Worm (Caenorhabditis elegans) whole organism, L2 larva: ENCODE measurements around the gene F26D2.14.

Source experiments
- C34F6.9 ChIP-seq: fragments of 150-350 bp; optimal IDR thresholded peaks from 2 replicates; lab custom pipeline; 2014; ENCODE audit warnings: missing biosample characterization, missing genetic modification characterization
- F13H6.1 ChIP-seq: sonication (generic microtip); optimal IDR thresholded peaks from 2 replicates; lab custom pipeline; 2016; ENCODE audit warnings: missing genetic modification characterization, missing compliant biosample characterization
- Y55F3AM.14 ChIP-seq: fragments of 200-800 bp; sonication (Bioruptor generic); optimal IDR thresholded peaks from 2 replicates; lab custom pipeline; 2018; ENCODE audit warnings: mild to moderate bottlenecking, missing genetic modification characterization, missing compliant biosample characterization
- ZK546.5 ChIP-seq: sonication (generic microtip); optimal IDR thresholded peaks from 2 replicates; lab custom pipeline; 2017; ENCODE audit warnings: missing biosample characterization, missing genetic modification characterization
- alr-1 ChIP-seq: fragments of 150-350 bp; optimal IDR thresholded peaks from 2 replicates; lab custom pipeline; 2014; ENCODE audit warnings: missing biosample characterization, missing genetic modification characterization
- blmp-1 ChIP-seq: sonication (generic microtip); optimal IDR thresholded peaks from 2 replicates; lab custom pipeline; 2017; ENCODE audit warnings: missing genetic modification characterization, mild to moderate bottlenecking, missing compliant biosample characterization, antibody characterized with exemption, moderate library complexity; ENCODE audit not compliant: insufficient read depth
- crh-2 ChIP-seq: sonication (generic microtip); optimal IDR thresholded peaks from 2 replicates; lab custom pipeline; 2017; ENCODE audit warnings: missing biosample characterization, missing genetic modification characterization
- egl-27 ChIP-seq: sonication (generic microtip); optimal IDR thresholded peaks from 3 replicates; lab custom pipeline; 2017; ENCODE audit warnings: missing biosample characterization, missing genetic modification reagents, missing genetic modification characterization
- elt-3 ChIP-seq: sonication (generic microtip); optimal IDR thresholded peaks from 2 replicates; lab custom pipeline; 2017; ENCODE audit warnings: missing biosample characterization, missing genetic modification characterization
- fos-1 ChIP-seq: fragments of 150-350 bp; optimal IDR thresholded peaks from 2 replicates; lab custom pipeline; 2014; ENCODE audit warnings: missing biosample characterization, missing genetic modification characterization
- gmeb-1 ChIP-seq: fragments of 150-350 bp; optimal IDR thresholded peaks from 2 replicates; lab custom pipeline; 2014; ENCODE audit warnings: missing biosample characterization, missing genetic modification characterization
- lin-39 ChIP-seq: fragments of 150-350 bp; optimal IDR thresholded peaks from 2 replicates; lab custom pipeline; 2014; ENCODE audit warnings: missing biosample characterization, missing genetic modification reagents, missing genetic modification characterization
- lsy-2 ChIP-seq, 2 experiments: fragments of 150-350 bp in 1 of 2; sonication (generic microtip) in 1 of 2; optimal IDR thresholded peaks; 2 replicates each; lab custom pipeline; 2014 to 2017; ENCODE audit warnings: missing biosample characterization in 2 of 2, missing genetic modification characterization in 2 of 2
- mbf-1 ChIP-seq: sonication (generic microtip); optimal IDR thresholded peaks from 2 replicates; lab custom pipeline; 2017; ENCODE audit warnings: missing biosample characterization, missing genetic modification characterization
- mdl-1 ChIP-seq, 2 experiments: fragments of 150-350 bp in 1 of 2; sonication (generic microtip) in 1 of 2; optimal IDR thresholded peaks; 2 replicates each; lab custom pipeline; 2017; ENCODE audit warnings: missing biosample characterization in 2 of 2, missing genetic modification characterization in 2 of 2
- nhr-10 ChIP-seq: sonication (generic microtip); optimal IDR thresholded peaks from 2 replicates; lab custom pipeline; 2017; ENCODE audit warnings: missing biosample characterization, missing genetic modification characterization
- nhr-12 ChIP-seq: fragments of 150-350 bp; optimal IDR thresholded peaks from 2 replicates; lab custom pipeline; 2014; ENCODE audit warnings: missing biosample characterization, missing genetic modification characterization
- nhr-129 ChIP-seq: fragments of 150-350 bp; optimal IDR thresholded peaks from 2 replicates; lab custom pipeline; 2014; ENCODE audit warnings: missing biosample characterization, missing genetic modification characterization
- nhr-21 ChIP-seq: fragments of 150-350 bp; optimal IDR thresholded peaks from 2 replicates; lab custom pipeline; 2014; ENCODE audit warnings: missing biosample characterization, missing genetic modification characterization
- nhr-23 ChIP-seq: fragments of 150-350 bp; optimal IDR thresholded peaks from 2 replicates; lab custom pipeline; 2014; ENCODE audit warnings: missing biosample characterization, missing genetic modification reagents, missing genetic modification characterization
- nhr-237 ChIP-seq: fragments of 150-350 bp; optimal IDR thresholded peaks from 2 replicates; lab custom pipeline; 2014; ENCODE audit warnings: missing biosample characterization, missing genetic modification characterization
- nhr-6 ChIP-seq: fragments of 150-350 bp; optimal IDR thresholded peaks from 2 replicates; lab custom pipeline; 2014; ENCODE audit warnings: missing biosample characterization, missing genetic modification characterization
- nhr-77 ChIP-seq: fragments of 150-350 bp; optimal IDR thresholded peaks from 2 replicates; lab custom pipeline; 2014; ENCODE audit warnings: missing biosample characterization, missing genetic modification characterization
- peb-1 ChIP-seq: fragments of 150-350 bp; optimal IDR thresholded peaks from 2 replicates; lab custom pipeline; 2014; ENCODE audit warnings: missing biosample characterization, missing genetic modification characterization
- sem-4 ChIP-seq: fragments of 150-350 bp; optimal IDR thresholded peaks from 2 replicates; lab custom pipeline; 2014; ENCODE audit warnings: missing biosample characterization, missing genetic modification reagents, missing genetic modification characterization
- skn-1 ChIP-seq: sonication (generic microtip); optimal IDR thresholded peaks from 2 replicates; lab custom pipeline; 2017; ENCODE audit warnings: missing biosample characterization, missing genetic modification characterization
- sma-9 ChIP-seq, 2 experiments: fragments of 150-350 bp in 1 of 2; sonication (generic microtip) in 1 of 2; optimal IDR thresholded peaks; 2 replicates each; lab custom pipeline; 2014 to 2016; ENCODE audit warnings: missing genetic modification characterization in 2 of 2, mild to moderate bottlenecking in 1 of 2, missing biosample characterization in 1 of 2, missing compliant biosample characterization in 1 of 2, missing genetic modification reagents in 1 of 2, moderate library complexity in 1 of 2
- snpc-4 ChIP-seq: fragments of 150-350 bp; optimal IDR thresholded peaks from 2 replicates; lab custom pipeline; 2014; ENCODE audit warnings: missing biosample characterization, missing genetic modification characterization
- ztf-1 ChIP-seq: fragments of 200-800 bp; sonication (Bioruptor generic); conservative IDR thresholded peaks from 2 replicates; pipeline ENCODE4 v1.3.6; 2022; ENCODE audit warnings: missing genetic modification characterization, missing compliant biosample characterization
- ztf-11 ChIP-seq: sonication (generic microtip); optimal IDR thresholded peaks from 2 replicates; lab custom pipeline; 2017; ENCODE audit warnings: missing biosample characterization, missing genetic modification characterization

Gene F26D2.14

ce11 chrV:16460866-16461265, 25.2 kb downstream of the F26D2.14 start, which contains the start of gene srh-142:
Gene srh-142 (minus strand): TSS chrV:16460966.
- TF ChIP-seq nhr-237 (tag; lab: Kevin White, UChicago) (no peak), skn-1 (tag; lab: Kevin White, UChicago) (no peak), egl-27 (no peak), gmeb-1 (tag; lab: Kevin White, UChicago) (no peak), blmp-1 (tag; lab: Kevin White, UChicago) (no peak), fos-1 (tag; lab: Kevin White, UChicago) (no peak), alr-1 (no peak)
- TF ChIP-seq, all 48 proteins: peak for 0

ce11 chrV:16467840-16468239, 32.2 kb downstream of the F26D2.14 start, which contains the start of gene sru-44:
Gene sru-44 (minus strand): TSS chrV:16467940.
- TF ChIP-seq ZK546.5 (no peak), Y55F3AM.14 (GFP tag; lab: Kevin White, UChicago) (no peak), nhr-10 (tag; lab: Kevin White, UChicago) (no peak), alr-1 (no peak), nhr-21 (no peak), C34F6.9 (no peak), nhr-77 (tag; lab: Kevin White, UChicago) (no peak), nhr-129 (tag; lab: Kevin White, UChicago) (no peak)

ce11 chrV:16470916-16471315, 35.3 kb downstream of the F26D2.14 start, which contains the start of gene srh-138:
Gene srh-138 (minus strand): TSS chrV:16471016.
- no peak for TF ChIP-seq mdl-1 (tag; optimal IDR thresholded peaks at IDR 0.05; lab: Kevin White, UChicago)
- TF ChIP-seq snpc-4 (tag; lab: Kevin White, UChicago) = no peak
- no peak for TF ChIP-seq crh-2
- TF ChIP-seq ztf-1 (GFP tag; lab: Robert Waterston, UW) = no peak
- no peak for TF ChIP-seq nhr-10 (tag; lab: Kevin White, UChicago)
- TF ChIP-seq, all 48 proteins: peak for 0

- TF ChIP-seq elt-3 (tag; lab: Kevin White, UChicago) = no peak
- no peak for TF ChIP-seq crh-2
- TF ChIP-seq lin-39 (tag; lab: Kevin White, UChicago) = no peak
- no peak for TF ChIP-seq gmeb-1 (tag; lab: Kevin White, UChicago)
- no peak for TF ChIP-seq nhr-12 (tag; lab: Kevin White, UChicago)
- TF ChIP-seq mbf-1 (tag; lab: Kevin White, UChicago) = no peak
These were observed 36.4 kb downstream of the F26D2.14 start, which contains the start of gene srw-35 for ce11 chrV:16471995-16472563. Gene srw-35 (plus strand): TSS chrV:16472513.

ce11 chrV:16479275-16479674, 43.6 kb downstream of the F26D2.14 start, which contains the start of gene T08G3.11:
Gene T08G3.11 (minus strand): TSS chrV:16479375.
- no peak for TF ChIP-seq snpc-4 (tag; lab: Kevin White, UChicago)
- TF ChIP-seq nhr-77 (tag; lab: Kevin White, UChicago) = no peak
- TF ChIP-seq elt-3 (tag; lab: Kevin White, UChicago) = no peak
- no peak for TF ChIP-seq F13H6.1 (tag; lab: Kevin White, UChicago)
- TF ChIP-seq nhr-237 (tag; lab: Kevin White, UChicago) = no peak
- no peak for TF ChIP-seq peb-1 (tag; lab: Kevin White, UChicago)
- TF ChIP-seq, all 48 proteins: peak for 0

- TF ChIP-seq skn-1 (tag; lab: Kevin White, UChicago) = no peak
- TF ChIP-seq alr-1 = no peak
- no peak for TF ChIP-seq snpc-4 (tag; lab: Kevin White, UChicago)
- no peak for TF ChIP-seq mdl-1 (tag; optimal IDR thresholded peaks at IDR 0.05; lab: Kevin White, UChicago)
- no peak for TF ChIP-seq sma-9 (GFP tag; optimal IDR thresholded peaks at IDR 0.05; lab: Kevin White, UChicago)
- TF ChIP-seq sma-9 (tag; optimal IDR thresholded peaks at IDR 0.05; lab: Kevin White, UChicago) = no peak
- no peak for TF ChIP-seq nhr-6 (tag; lab: Kevin White, UChicago)
- no peak for TF ChIP-seq F13H6.1 (tag; lab: Kevin White, UChicago)
- no peak for TF ChIP-seq sem-4 (tag; lab: Kevin White, UChicago)
- no peak for TF ChIP-seq egl-27
- no peak for TF ChIP-seq nhr-23
- no peak for TF ChIP-seq ztf-11
- TF ChIP-seq lsy-2 (tag; optimal IDR thresholded peaks at IDR 0.05; lab: Kevin White, UChicago) = no peak
- TF ChIP-seq, all 48 proteins: peak for 0
These were observed 45.4 kb downstream of the F26D2.14 start, which contains the start of the genes F57E7.4 and spig-6 for ce11 chrV:16480919-16481630. Gene F57E7.4 (minus strand): TSS chrV:16481019. Gene spig-6 (plus strand): TSS chrV:16481580.
